Fruit fly (Drosophila melanogaster): ENCODE data around the gene Zif.

The Zif gene

dm6 chr3R:6460589-6461141, 3.8 kb downstream of the Zif start:
- no peak for TF ChIP-seq CG13204 (GFP tag; optimal IDR thresholded peaks at IDR 0.05)

DNA sequence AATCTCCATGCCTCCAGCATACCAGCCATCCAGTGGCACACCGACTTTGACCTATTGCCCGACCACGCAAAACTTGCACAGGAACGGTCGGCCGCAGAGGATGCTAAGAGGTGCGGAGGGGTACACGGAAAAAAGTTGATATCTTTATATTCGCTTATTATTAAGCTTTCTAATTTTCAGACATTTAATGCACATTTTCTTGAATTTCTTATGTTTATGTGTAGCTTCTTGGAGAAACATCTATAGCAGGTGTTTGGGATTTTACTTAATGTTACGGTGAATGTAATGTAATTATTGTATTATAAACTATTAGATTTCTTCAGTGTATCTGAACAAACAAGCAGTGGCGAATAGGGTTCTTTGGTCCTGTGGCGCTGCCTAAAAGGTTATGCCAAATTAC, 6.1 kb downstream of the Zif start:
- TF ChIP-seq CG4496 (GFP tag; IDR thresholded peaks at IDR 0.05) (no peak), CG9948 (tag; optimal IDR thresholded peaks at IDR 0.05) (no peak), fd96Ca (GFP tag; IDR thresholded peaks at IDR 0.05) (no peak), Pif1A (GFP tag; optimal IDR thresholded peaks at IDR 0.05) (no peak), CG14655 (GFP tag; optimal IDR thresholded peaks at IDR 0.05) (no peak), CG12605 (GFP tag; IDR thresholded peaks at IDR 0.05) (no peak), Ets98B (GFP tag; IDR thresholded peaks at IDR 0.05) (no peak)

DNA sequence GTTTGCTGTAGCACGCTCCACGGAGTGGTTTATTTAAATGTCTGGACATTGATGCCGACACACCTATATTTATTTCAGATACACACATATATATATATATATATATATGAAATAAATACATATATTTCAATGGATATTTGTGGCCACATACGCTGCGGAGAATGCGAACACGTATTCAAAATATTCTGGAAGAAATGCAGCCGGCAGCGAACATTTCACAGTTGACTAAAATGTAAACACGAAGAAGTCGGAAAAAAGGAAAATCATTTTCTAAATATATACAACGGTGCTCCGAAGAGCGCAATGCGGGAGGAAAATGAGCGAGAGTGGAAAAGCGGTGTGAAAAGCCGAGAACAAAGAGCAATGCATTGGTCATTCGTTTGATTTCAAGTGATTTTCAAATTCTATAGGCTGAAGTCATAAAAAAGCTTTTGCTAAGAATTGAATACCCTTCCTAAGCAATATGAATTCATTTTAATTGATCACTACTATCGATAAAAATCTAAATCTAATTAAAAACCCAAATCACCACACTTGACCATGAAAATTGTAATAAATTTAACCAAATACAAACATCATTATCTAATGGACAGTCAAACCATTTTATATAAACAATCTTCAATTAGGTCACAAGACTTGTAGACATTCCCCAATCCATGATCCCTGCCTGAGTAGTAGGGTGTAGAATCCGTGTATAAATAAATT, 10.9 kb downstream of the Zif start:
- TF ChIP-seq Snoo (tag; optimal IDR thresholded peaks at IDR 0.05): no peak
- TF ChIP-seq CG12605 (GFP tag; IDR thresholded peaks at IDR 0.05): 0 out of 2 replicates have a peak, but pooled peaks have one; percentile 8
- TF ChIP-seq CG14655 (GFP tag; optimal IDR thresholded peaks at IDR 0.05): peak; percentile 73
- peak; percentile 55 for TF ChIP-seq CG8301 (tag; optimal IDR thresholded peaks at IDR 0.05)
- TF ChIP-seq D1 (tag; optimal IDR thresholded peaks at IDR 0.05): no peak

dm6 chr3R:6468351-6468685, 11.4 kb downstream of the Zif start, which contains the start of gene Neurochondrin:
Neurochondrin (plus strand) TSS chr3R:6468437.
- TF ChIP-seq gl (tag; optimal IDR thresholded peaks at IDR 0.05): no peak
- no peak for TF ChIP-seq CG34367 (tag; optimal IDR thresholded peaks at IDR 0.05)
- TF ChIP-seq Pif1A (GFP tag; optimal IDR thresholded peaks at IDR 0.05): no peak
- TF ChIP-seq rn (GFP tag; IDR thresholded peaks at IDR 0.05): no peak
- no peak for TF ChIP-seq CG9948 (tag; optimal IDR thresholded peaks at IDR 0.05)
- TF ChIP-seq EcR (GFP tag; optimal IDR thresholded peaks at IDR 0.05): no peak
- TF ChIP-seq Ets98B (GFP tag; IDR thresholded peaks at IDR 0.05): no peak
- TF ChIP-seq CG12605 (GFP tag; IDR thresholded peaks at IDR 0.05): 0 out of 2 replicates have a peak, but pooled peaks have one; percentile 4
- TF ChIP-seq CG15710 (tag; optimal IDR thresholded peaks at IDR 0.05): no peak

dm6 chr3R:6474430-6474829, 17.5 kb downstream of the Zif start:
- TF ChIP-seq EcR (GFP tag; optimal IDR thresholded peaks at IDR 0.05): no peak
- 0 out of 3 replicates have a peak, but pooled peaks have one; percentile 17 for TF ChIP-seq CG4496 (GFP tag; IDR thresholded peaks at IDR 0.05)
- TF ChIP-seq CG14655 (GFP tag; optimal IDR thresholded peaks at IDR 0.05): no peak
- TF ChIP-seq CG10348 (GFP tag; IDR thresholded peaks at IDR 0.05): no peak
- peak; percentile 16; the same call in 1 of the 2 replicates for TF ChIP-seq CG12605 (GFP tag; IDR thresholded peaks at IDR 0.05)

- TF ChIP-seq Pif1A (GFP tag; optimal IDR thresholded peaks at IDR 0.05) (no peak), CG32121 (GFP tag; IDR thresholded peaks at IDR 0.05) (no peak), CG34367 (tag; optimal IDR thresholded peaks at IDR 0.05) (no peak), CG17806 (tag; optimal IDR thresholded peaks at IDR 0.05) (no peak), CG14655 (GFP tag; optimal IDR thresholded peaks at IDR 0.05) (no peak), Pif1B (GFP tag; optimal IDR thresholded peaks at IDR 0.05) (no peak), fd96Ca (GFP tag; IDR thresholded peaks at IDR 0.05) (no peak)
These were observed 19.5 kb downstream of the Zif start for dm6 chr3R:6476429-6476828.

DNA sequence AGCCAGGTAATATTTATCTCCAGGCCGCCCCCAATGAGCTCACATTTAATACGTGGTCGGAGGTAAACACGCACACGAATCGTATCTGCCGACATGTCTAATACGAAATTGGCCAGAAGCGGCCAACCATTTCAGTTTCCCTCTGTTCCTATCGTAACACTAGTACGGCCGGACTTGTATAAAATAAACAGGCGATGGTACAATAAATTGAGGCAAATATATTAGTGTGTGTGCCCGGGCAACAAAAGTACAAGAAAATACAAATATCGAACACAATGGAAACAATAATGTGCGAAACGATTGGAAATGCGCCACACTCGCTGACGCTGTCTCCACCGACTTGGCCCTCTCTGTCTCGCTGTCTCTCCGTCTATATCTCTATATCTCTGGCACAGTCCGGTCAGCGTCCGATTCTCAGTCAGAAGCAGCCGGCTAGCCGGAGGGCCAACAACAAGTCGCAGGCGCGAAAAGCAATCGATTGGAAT, 21.0 kb downstream of the Zif start, which contains the start of gene CG15186:
Gene CG15186, plus strand, starts transcription at position 435 of the 485 bp plus-strand sequence.
- no peak for TF ChIP-seq CG17806 (tag; optimal IDR thresholded peaks at IDR 0.05)
- no peak for TF ChIP-seq CG4496 (GFP tag; IDR thresholded peaks at IDR 0.05)
- no peak for TF ChIP-seq EcR (GFP tag; optimal IDR thresholded peaks at IDR 0.05)
- TF ChIP-seq Snoo (tag; optimal IDR thresholded peaks at IDR 0.05): no peak
- TF ChIP-seq CG8159 (tag; optimal IDR thresholded peaks at IDR 0.05): no peak

- no peak for TF ChIP-seq CG17806 (tag; optimal IDR thresholded peaks at IDR 0.05)
- TF ChIP-seq CG13204 (GFP tag; optimal IDR thresholded peaks at IDR 0.05): no peak
- TF ChIP-seq fd96Ca (GFP tag; IDR thresholded peaks at IDR 0.05): peak; percentile 19; the same call in 1 of the 3 replicates
- peak; percentile 66; the same call in 1 of the 2 replicates for TF ChIP-seq CG32121 (GFP tag; IDR thresholded peaks at IDR 0.05)
- TF ChIP-seq CG14655 (GFP tag; optimal IDR thresholded peaks at IDR 0.05): no peak
These were observed 25.0 kb downstream of the Zif start for dm6 chr3R:6481740-6482443.
